Worm (Caenorhabditis elegans): Measurements from ENCODE around the gene ZC487.1.

ZC487.1 gene

ce11 chrV:6768452-6768929, 41.2 kb downstream of the ZC487.1 start, which contains the start of the genes T25F10.1 and clik-1:
TSS of gene T25F10.1 (plus strand) at chrV:6768502.
TSS of gene clik-1 (minus strand) at chrV:6768732.
- TF ChIP-seq unc-62 (GFP tag; optimal IDR thresholded peaks at IDR 0.05), result no peak

- no peak for TF ChIP-seq unc-62 (GFP tag; optimal IDR thresholded peaks at IDR 0.05)
Measured at ce11 chrV:6769440-6769839, 42.1 kb downstream of the ZC487.1 start.

ce11 chrV:6771645-6772044, 44.3 kb downstream of the ZC487.1 start, which contains the start of gene srh-30:
TSS of gene srh-30 (minus strand) at chrV:6771745.
- TF ChIP-seq unc-62 (GFP tag; optimal IDR thresholded peaks at IDR 0.05), result no peak

- TF ChIP-seq unc-62 (GFP tag; optimal IDR thresholded peaks at IDR 0.05), result no peak
Measured at ce11 chrV:6773735-6774134, 46.4 kb downstream of the ZC487.1 start, which contains the start of gene ZC404.16. TSS of gene ZC404.16 (minus strand) at chrV:6773835.

ce11 chrV:6775708-6776107, 48.4 kb downstream of the ZC487.1 start, which contains the start of gene srh-28:
TSS of gene srh-28 (minus strand) at chrV:6775808.
- no peak for TF ChIP-seq unc-62 (GFP tag; optimal IDR thresholded peaks at IDR 0.05)

- TF ChIP-seq unc-62 (GFP tag; optimal IDR thresholded peaks at IDR 0.05), result no peak
Measured at ce11 chrV:6778457-6778856, 51.1 kb downstream of the ZC487.1 start.

All from whole organism, dauer.